Worm (Caenorhabditis elegans): ENCODE results near the gene srw-77.

- no peak for TF ChIP-seq ztf-16 (tag; optimal IDR thresholded peaks at IDR 0.05)
- TF ChIP-seq unc-3 (GFP tag; conservative IDR thresholded peaks at IDR 0.05): no peak
- TF ChIP-seq unc-3 (tag; optimal IDR thresholded peaks at IDR 0.05): no peak
- TF ChIP-seq ceh-2 (tag; optimal IDR thresholded peaks at IDR 0.05): no peak
- no peak for TF ChIP-seq pha-4 (tag; optimal IDR thresholded peaks at IDR 0.05)
- TF ChIP-seq syd-9 (tag; optimal IDR thresholded peaks at IDR 0.05): no peak
- TF ChIP-seq ets-4 (tag; optimal IDR thresholded peaks at IDR 0.05): no peak
- TF ChIP-seq elt-2 (tag; optimal IDR thresholded peaks at IDR 0.05): no peak
- TF ChIP-seq hlh-30 (tag; optimal IDR thresholded peaks at IDR 0.05; ENCODE audit: insufficient read depth): no peak
Observed at ce11 chrV:16610094-16610493, 33.4 kb downstream of the srw-77 start.

Measured in whole organism, late embryonic.